Worm (Caenorhabditis elegans) whole organism, L3 larva: Measurements from ENCODE around the gene ttr-5.

Experiments used
- ZK546.5 ChIP-seq: sonication (generic microtip); optimal IDR thresholded peaks from 2 replicates; lab custom pipeline; 2017; ENCODE audit warnings: missing biosample characterization, missing genetic modification characterization
- ceh-28 ChIP-seq: fragments of 150-350 bp; optimal IDR thresholded peaks from 2 replicates; lab custom pipeline; 2014; ENCODE audit warnings: missing biosample characterization, missing genetic modification reagents, missing genetic modification characterization
- ceh-82 ChIP-seq: fragments of 150-350 bp; optimal IDR thresholded peaks from 2 replicates; lab custom pipeline; 2014; ENCODE audit warnings: missing biosample characterization, missing genetic modification characterization
- egl-27 ChIP-seq: sonication (generic microtip); optimal IDR thresholded peaks from 4 replicates; lab custom pipeline; 2017; ENCODE audit warnings: missing biosample characterization, missing genetic modification reagents, missing genetic modification characterization
- fkh-10 ChIP-seq: sonication (generic microtip); optimal IDR thresholded peaks from 2 replicates; lab custom pipeline; 2017; ENCODE audit warnings: missing biosample characterization, missing genetic modification reagents, missing genetic modification characterization
- nhr-11 ChIP-seq: fragments of 150-350 bp; optimal IDR thresholded peaks from 2 replicates; lab custom pipeline; 2014; ENCODE audit warnings: missing biosample characterization, missing genetic modification characterization
- nhr-237 ChIP-seq: fragments of 150-350 bp; optimal IDR thresholded peaks from 2 replicates; lab custom pipeline; 2014; ENCODE audit warnings: missing biosample characterization, missing genetic modification characterization
- nhr-28 ChIP-seq: fragments of 150-350 bp; optimal IDR thresholded peaks from 2 replicates; lab custom pipeline; 2014; ENCODE audit warnings: missing biosample characterization, missing genetic modification characterization
- nhr-77 ChIP-seq: fragments of 150-350 bp; optimal IDR thresholded peaks from 2 replicates; lab custom pipeline; 2014; ENCODE audit warnings: missing biosample characterization, missing genetic modification characterization
- pha-4 ChIP-seq: fragments of 150-350 bp; optimal IDR thresholded peaks from 2 replicates; lab custom pipeline; 2014; ENCODE audit warnings: missing biosample characterization, missing genetic modification reagents, missing genetic modification characterization
- pqm-1 ChIP-seq: fragments of 150-350 bp; optimal IDR thresholded peaks from 2 replicates; lab custom pipeline; 2017; ENCODE audit warnings: missing biosample characterization, missing genetic modification characterization, inconsistent platforms
- sea-2 ChIP-seq: fragments of 150-350 bp; sonication (generic microtip); optimal IDR thresholded peaks from 4 replicates; lab custom pipeline; 2014; ENCODE audit warnings: missing biosample characterization, missing genetic modification reagents, missing genetic modification characterization
- unc-39 ChIP-seq: sonication (generic microtip); optimal IDR thresholded peaks from 4 replicates; lab custom pipeline; 2017; ENCODE audit warnings: missing biosample characterization, missing genetic modification characterization
- zag-1 ChIP-seq: fragments of 150-350 bp; optimal IDR thresholded peaks from 2 replicates; lab custom pipeline; 2014; ENCODE audit warnings: missing biosample characterization, missing genetic modification characterization

DNA sequence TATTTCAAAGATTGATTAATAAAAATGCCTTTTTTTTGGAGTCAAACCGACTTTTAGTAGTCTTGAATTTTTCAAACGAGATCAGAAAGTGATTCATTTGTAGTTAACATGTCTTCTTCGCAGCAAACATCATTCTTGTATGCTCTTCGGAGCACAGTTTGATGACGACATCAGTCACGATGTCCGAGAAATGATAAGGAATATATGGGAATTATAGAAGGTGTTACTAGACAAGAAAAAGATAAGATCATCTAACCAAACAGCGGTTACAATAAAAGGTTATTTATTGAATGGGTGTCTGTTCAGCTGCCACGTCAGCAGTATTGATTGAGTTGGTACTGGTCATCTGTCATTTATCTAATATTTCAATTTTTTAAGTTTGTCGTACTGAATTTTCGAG is 36.3 kb downstream of the ttr-5 start:
- TF ChIP-seq ceh-28 (no peak), pha-4 (tag; lab: Kevin White, UChicago) (no peak), nhr-11 (no peak), fkh-10 (no peak), unc-39 (tag; lab: Kevin White, UChicago) (no peak), nhr-237 (tag; lab: Kevin White, UChicago) (no peak), zag-1 (tag; lab: Kevin White, UChicago) (no peak), nhr-28 (tag; lab: Kevin White, UChicago) (no peak), sea-2 (no peak), nhr-77 (tag; lab: Kevin White, UChicago) (no peak), pqm-1 (peak; percentile 12), egl-27 (tag; lab: Kevin White, UChicago) (no peak), ZK546.5 (tag; lab: Kevin White, UChicago) (no peak), ceh-82 (tag; lab: Kevin White, UChicago) (no peak)
